Fruit fly (Drosophila melanogaster) Kc167 (cell line): Measurements from ENCODE around the gene AsnS.

Source experiments
- Myc ChIP-seq: fragments of >200 bp; optimal IDR thresholded peaks from 2 replicates; lab custom pipeline; 2017; ENCODE audit warnings: missing external identifiers
- Sin3A ChIP-seq: fragments of >200 bp; optimal IDR thresholded peaks from 2 replicates; lab custom pipeline; 2018; ENCODE audit warnings: missing external identifiers
- h ChIP-seq: fragments of >200 bp; optimal IDR thresholded peaks from 3 replicates; lab custom pipeline; 2018; ENCODE audit warnings: missing external identifiers
- insv ChIP-seq: fragments of >200 bp; optimal IDR thresholded peaks from 3 replicates; lab custom pipeline; 2018; ENCODE audit warnings: missing external identifiers
- psq ChIP-seq: fragments of >200 bp; optimal IDR thresholded peaks from 2 replicates; lab custom pipeline; 2017; ENCODE audit warnings: missing external identifiers
- ttk ChIP-seq: sonication (Bioruptor generic); optimal IDR thresholded peaks from 2 replicates; lab custom pipeline; 2017; ENCODE audit warnings: missing external identifiers

The AsnS gene

DNA sequence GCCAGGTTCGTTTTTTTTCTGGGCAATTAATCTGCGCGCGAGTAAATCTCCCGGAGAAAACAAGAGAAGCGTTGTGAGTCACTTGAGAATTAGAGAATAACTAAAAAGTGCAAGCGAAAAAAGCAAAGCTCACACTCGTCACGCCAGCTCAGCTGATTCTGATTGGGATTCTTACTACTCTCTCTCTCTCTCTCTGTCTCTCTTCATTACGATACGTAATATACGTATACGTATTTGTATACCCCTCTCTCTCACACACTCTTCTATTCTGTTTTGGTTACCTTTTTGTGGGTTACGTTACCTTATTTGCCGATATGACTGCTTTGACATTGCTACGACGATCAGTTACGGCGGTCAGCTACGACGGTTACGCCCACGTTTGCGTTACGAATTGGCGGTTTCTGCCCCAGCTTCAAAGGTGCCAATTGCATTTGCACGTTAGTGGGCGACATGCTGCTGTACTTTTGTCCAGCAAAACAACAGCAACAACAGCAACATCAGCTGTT is 29.9 kb downstream of the AsnS start, which contains the start of the genes Targ1, CG10512 and Targ2:
TSS of gene Targ1 (minus strand) at position 106 of the 506 bp plus-strand sequence.
TSS of gene CG10512 (plus strand) at position 144 of the 506 bp plus-strand sequence.
TSS of gene Targ2 (minus strand) at position 456 of the 506 bp plus-strand sequence.
- TF ChIP-seq insv (lab: Kevin White, UChicago), result no peak

dm6 chr3L:21204581-21205495 is 31.9 kb downstream of the AsnS start:
- TF ChIP-seq Myc (lab: Kevin White, UChicago), result no peak
- no peak for TF ChIP-seq psq
- no peak for TF ChIP-seq h (lab: Kevin White, UChicago)
- no peak for TF ChIP-seq insv (lab: Kevin White, UChicago)
- TF ChIP-seq ttk (lab: Kevin White, UChicago), result no peak
- TF ChIP-seq Sin3A (lab: Kevin White, UChicago), result no peak

dm6 chr3L:21205496-21205824 is 32.5 kb downstream of the AsnS start:
- no peak for TF ChIP-seq insv (lab: Kevin White, UChicago)
- no peak for TF ChIP-seq Myc (lab: Kevin White, UChicago)
- no peak for TF ChIP-seq psq
- no peak for TF ChIP-seq h (lab: Kevin White, UChicago)
- no peak for TF ChIP-seq ttk (lab: Kevin White, UChicago)
- TF ChIP-seq Sin3A (lab: Kevin White, UChicago), result no peak

dm6 chr3L:21206486-21206885 is 33.6 kb downstream of the AsnS start:
- TF ChIP-seq ttk (lab: Kevin White, UChicago) (no peak), Sin3A (lab: Kevin White, UChicago) (no peak), psq (no peak), h (lab: Kevin White, UChicago) (no peak), insv (lab: Kevin White, UChicago) (no peak), Myc (lab: Kevin White, UChicago) (no peak)

- TF ChIP-seq psq (no peak), Sin3A (lab: Kevin White, UChicago) (no peak), insv (lab: Kevin White, UChicago) (no peak)
Observed at dm6 chr3L:21209921-21210532, 37.1 kb downstream of the AsnS start, which contains the start of the genes CG10510 and CG10508. TSS of gene CG10510 (minus strand) at chr3L:21210084. TSS of gene CG10508 (plus strand) at chr3L:21210215.

DNA sequence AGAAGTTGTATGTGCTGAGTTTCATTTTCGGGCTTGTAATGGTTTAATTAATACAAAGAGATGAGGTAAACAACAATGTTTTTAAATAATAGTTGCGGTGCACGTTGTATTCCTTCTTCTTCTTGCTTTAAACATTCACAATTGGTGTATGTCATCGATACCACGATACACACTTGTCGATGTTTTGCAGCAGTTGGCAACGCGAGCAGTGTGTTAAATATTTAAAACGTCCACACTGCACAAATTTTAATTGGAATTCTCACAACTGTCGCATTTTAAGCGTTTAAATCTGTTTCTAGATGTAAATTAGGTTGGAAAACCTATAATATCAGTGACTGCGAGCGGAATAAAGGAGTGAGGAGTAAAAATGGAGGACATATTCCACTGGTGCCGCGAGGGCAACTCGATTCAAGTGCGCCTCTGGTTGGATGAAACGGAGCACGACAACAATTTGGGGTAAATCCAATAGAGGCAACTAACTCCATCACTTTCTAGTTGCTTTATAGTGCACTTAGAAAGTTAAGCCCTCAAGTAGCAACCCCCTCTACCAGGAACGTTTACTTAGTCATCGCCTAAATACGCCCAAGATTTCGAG is 43.9 kb downstream of the AsnS start, which contains the start of the genes Trmt112 and Ilk:
TSS of gene Trmt112 (minus strand) at position 143 of the 595 bp plus-strand sequence.
TSS of gene Ilk (plus strand) at position 205 of the 595 bp plus-strand sequence.
- TF ChIP-seq h (lab: Kevin White, UChicago) (no peak), psq (no peak), ttk (lab: Kevin White, UChicago) (no peak)

- TF ChIP-seq h (lab: Kevin White, UChicago), result no peak
- TF ChIP-seq Sin3A (lab: Kevin White, UChicago), result no peak
- TF ChIP-seq insv (lab: Kevin White, UChicago), result no peak
- no peak for TF ChIP-seq psq
- TF ChIP-seq ttk (lab: Kevin White, UChicago), result no peak
- no peak for TF ChIP-seq Myc (lab: Kevin White, UChicago)
Observed at dm6 chr3L:21219160-21219559, 46.2 kb downstream of the AsnS start.

dm6 chr3L:21220100-21220499 is 47.2 kb downstream of the AsnS start, which contains the start of gene CG43219:
TSS of gene CG43219 (plus strand) at chr3L:21220400.
- TF ChIP-seq Sin3A (lab: Kevin White, UChicago), result no peak
- no peak for TF ChIP-seq ttk (lab: Kevin White, UChicago)
- no peak for TF ChIP-seq Myc (lab: Kevin White, UChicago)
- TF ChIP-seq insv (lab: Kevin White, UChicago), result no peak
- TF ChIP-seq h (lab: Kevin White, UChicago), result no peak
- no peak for TF ChIP-seq psq

- TF ChIP-seq ttk (lab: Kevin White, UChicago), result no peak
- no peak for TF ChIP-seq Myc (lab: Kevin White, UChicago)
- no peak for TF ChIP-seq h (lab: Kevin White, UChicago)
- no peak for TF ChIP-seq insv (lab: Kevin White, UChicago)
- TF ChIP-seq Sin3A (lab: Kevin White, UChicago), result no peak
- TF ChIP-seq psq, result no peak
Observed at dm6 chr3L:21223268-21223667, 50.4 kb downstream of the AsnS start.

DNA sequence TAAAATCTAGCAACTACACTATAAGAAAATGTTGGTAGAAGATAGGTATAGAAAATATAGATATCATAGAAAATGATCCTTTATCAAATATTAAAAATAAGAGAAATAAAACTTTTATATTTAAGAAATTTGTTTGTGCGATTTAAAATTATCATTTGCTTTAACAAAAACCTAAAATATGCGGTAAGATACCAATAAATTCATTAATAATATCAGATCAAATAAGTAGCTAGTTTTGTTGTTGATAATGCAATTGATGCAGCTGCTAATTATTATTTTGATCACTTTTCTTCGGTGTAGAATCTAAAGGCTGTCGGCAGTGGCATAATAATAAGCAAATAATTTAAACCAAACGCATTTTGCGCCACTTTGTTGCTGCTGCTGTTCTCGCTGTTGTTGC is 51.4 kb downstream of the AsnS start:
- no peak for TF ChIP-seq psq
- no peak for TF ChIP-seq Myc (lab: Kevin White, UChicago)
- no peak for TF ChIP-seq h (lab: Kevin White, UChicago)
- no peak for TF ChIP-seq ttk (lab: Kevin White, UChicago)
- no peak for TF ChIP-seq insv (lab: Kevin White, UChicago)
- no peak for TF ChIP-seq Sin3A (lab: Kevin White, UChicago)
